Fruit fly (Drosophila melanogaster): Measurements from ENCODE around the gene GckIII.

GckIII gene

dm6 chr3R:17081359-17081935, 3.9 kb upstream of the GckIII start:
- TF ChIP-seq trh (GFP tag; optimal IDR thresholded peaks at IDR 0.05), result no peak
- TF ChIP-seq CG12155 (GFP tag; optimal IDR thresholded peaks at IDR 0.05), result no peak
- no peak for TF ChIP-seq CG43689 (GFP tag; IDR thresholded peaks at IDR 0.05)
- no peak for TF ChIP-seq oc (tag; optimal IDR thresholded peaks at IDR 0.05)
- no peak for TF ChIP-seq CG4820 (GFP tag; optimal IDR thresholded peaks at IDR 0.05)
- TF ChIP-seq CG7839 (tag; optimal IDR thresholded peaks at IDR 0.05), result peak; percentile 28
- TF ChIP-seq Usf (GFP tag; optimal IDR thresholded peaks at IDR 0.05), result no peak
- TF ChIP-seq CG8944 (GFP tag; optimal IDR thresholded peaks at IDR 0.05), result no peak
- TF ChIP-seq PHDP (tag; optimal IDR thresholded peaks at IDR 0.05), result peak; percentile 12
- TF ChIP-seq BtbVII (GFP tag; optimal IDR thresholded peaks at IDR 0.05), result no peak
- TF ChIP-seq caup (GFP tag; optimal IDR thresholded peaks at IDR 0.05; ENCODE audit: severe bottlenecking), result no peak
- no peak for TF ChIP-seq sc (optimal IDR thresholded peaks at IDR 0.05)
- peak; percentile 6 for TF ChIP-seq sc (GFP tag; optimal IDR thresholded peaks at IDR 0.05)
- no peak for TF ChIP-seq bab2 (GFP tag; optimal IDR thresholded peaks at IDR 0.05)
- TF ChIP-seq Atf-2 (GFP tag; optimal IDR thresholded peaks at IDR 0.05), result no peak
- no peak for TF ChIP-seq CG10543 (GFP tag; optimal IDR thresholded peaks at IDR 0.05)
- no peak for TF ChIP-seq pho (GFP tag; optimal IDR thresholded peaks at IDR 0.05)
- peak; percentile 94 for TF ChIP-seq D19A (tag; optimal IDR thresholded peaks at IDR 0.05)
- no peak for TF ChIP-seq CG1529 (GFP tag; optimal IDR thresholded peaks at IDR 0.05)
- no peak for TF ChIP-seq dimm (GFP tag; IDR thresholded peaks at IDR 0.05)
- TF ChIP-seq Ets65A (GFP tag), result peak; percentile 43
- no peak for TF ChIP-seq slp2 (GFP tag; optimal IDR thresholded peaks at IDR 0.05)
- no peak for TF ChIP-seq CG4617 (GFP tag; optimal IDR thresholded peaks at IDR 0.05; ENCODE audit: borderline replicate concordance)
- no peak for TF ChIP-seq ato (GFP tag; IDR thresholded peaks at IDR 0.05; ENCODE audit: partially characterized antibody)
- TF ChIP-seq bsh (GFP tag; optimal IDR thresholded peaks at IDR 0.05), result peak; percentile 51 to 60
- peak; percentile 52 for TF ChIP-seq CG18262 (tag; optimal IDR thresholded peaks at IDR 0.05)
- no peak for TF ChIP-seq CG12071 (GFP tag; optimal IDR thresholded peaks at IDR 0.05)
- TF ChIP-seq CG12104 (GFP tag; optimal IDR thresholded peaks at IDR 0.05), result no peak
- TF ChIP-seq jumu (GFP tag; optimal IDR thresholded peaks at IDR 0.05), result no peak
- TF ChIP-seq CG6854 (GFP tag; optimal IDR thresholded peaks at IDR 0.05), result no peak
- TF ChIP-seq TFAM (GFP tag; optimal IDR thresholded peaks at IDR 0.05), result no peak
- no peak for TF ChIP-seq kah (GFP tag; optimal IDR thresholded peaks at IDR 0.05)
- no peak for TF ChIP-seq CG11398 (GFP tag; optimal IDR thresholded peaks at IDR 0.05)
- TF ChIP-seq ro (GFP tag; IDR thresholded peaks at IDR 0.05), result no peak
- TF ChIP-seq az2 (GFP tag; optimal IDR thresholded peaks at IDR 0.05), result peak; percentile 6
- no peak for TF ChIP-seq HHEX (GFP tag; optimal IDR thresholded peaks at IDR 0.05)
- TF ChIP-seq Hmr (GFP tag; optimal IDR thresholded peaks at IDR 0.05), result no peak
- TF ChIP-seq CG17186 (GFP tag; optimal IDR thresholded peaks at IDR 0.05), result no peak
- TF ChIP-seq CG12942 (GFP tag; optimal IDR thresholded peaks at IDR 0.05), result no peak
- TF ChIP-seq CG18476 (GFP tag; optimal IDR thresholded peaks at IDR 0.05), result no peak
- no peak for TF ChIP-seq kni (GFP tag; optimal IDR thresholded peaks at IDR 0.05)
- TF ChIP-seq btn (GFP tag; optimal IDR thresholded peaks at IDR 0.05), result no peak
- TF ChIP-seq CG12391 (tag; optimal IDR thresholded peaks at IDR 0.05), result peak; percentile 27
- no peak for TF ChIP-seq CG9215 (GFP tag; IDR thresholded peaks at IDR 0.05)
- TF ChIP-seq Jarid2 (GFP tag; optimal IDR thresholded peaks at IDR 0.05), result no peak
- TF ChIP-seq Camta (GFP tag; optimal IDR thresholded peaks at IDR 0.05), result no peak
- no peak for TF ChIP-seq cg (GFP tag; optimal IDR thresholded peaks at IDR 0.05)
- no peak for TF ChIP-seq CG33557 (GFP tag; optimal IDR thresholded peaks at IDR 0.05)
- no peak for TF ChIP-seq lilli (GFP tag; optimal IDR thresholded peaks at IDR 0.05)
- no peak for TF ChIP-seq Spps (tag; optimal IDR thresholded peaks at IDR 0.05)
- no peak for TF ChIP-seq CG16815 (GFP tag; optimal IDR thresholded peaks at IDR 0.05)
